Worm (Caenorhabditis elegans) whole organism, young adult: Measurements from ENCODE around the gene sdz-28.

Experiments
- B0019.2 ChIP-seq: fragments of 200-800 bp; sonication (Bioruptor generic); conservative IDR thresholded peaks from 2 replicates; pipeline ENCODE4 v1.3.6; 2022; ENCODE audit warnings: missing genetic modification reagents, missing genetic modification characterization, missing compliant biosample characterization
- F49E8.2 ChIP-seq: sonication (generic microtip); optimal IDR thresholded peaks from 3 replicates; lab custom pipeline; 2017; ENCODE audit warnings: missing genetic modification characterization, mild to moderate bottlenecking, missing compliant biosample characterization, antibody characterized with exemption, moderate library complexity; ENCODE audit not compliant: insufficient read depth
- ama-1 ChIP-seq, 3 experiments: fragments of 150-350 bp in 1 of 3; sonication (generic microtip) in 2 of 3; optimal IDR thresholded peaks; 2 replicates each; lab custom pipeline; 2014 to 2018; ENCODE audit warnings: missing biosample characterization in 2 of 3, missing genetic modification characterization in 2 of 3, missing genetic modification reagents in 2 of 3
- aptf-3 ChIP-seq: fragments of 200-800 bp; sonication (Bioruptor generic); IDR thresholded peaks from 2 replicates; pipeline ENCODE4 v1.3.6; 2022; ENCODE audit warnings: missing genetic modification characterization, missing compliant biosample characterization
- chd-7 ChIP-seq: sonication (generic microtip); optimal IDR thresholded peaks from 2 replicates; lab custom pipeline; 2016; ENCODE audit warnings: mild to moderate bottlenecking, missing genetic modification characterization, moderate library complexity, missing compliant biosample characterization
- hsf-1 ChIP-seq: fragments of 200-800 bp; sonication (Bioruptor generic); IDR thresholded peaks from 2 replicates; pipeline ENCODE4 v1.3.6; 2022; ENCODE audit warnings: missing genetic modification reagents, missing genetic modification characterization, missing compliant biosample characterization
- lsy-27 ChIP-seq: sonication (generic microtip); optimal IDR thresholded peaks from 2 replicates; lab custom pipeline; 2017; ENCODE audit warnings: missing genetic modification characterization, mild to moderate bottlenecking, missing compliant biosample characterization, antibody characterized with exemption, missing genotype, borderline replicate concordance; ENCODE audit not compliant: insufficient read depth
- mcd-1 ChIP-seq: fragments of 200-800 bp; sonication (Bioruptor generic); IDR thresholded peaks from 2 replicates; pipeline ENCODE4 v1.3.6; 2022; ENCODE audit warnings: missing genetic modification reagents, missing genetic modification characterization, missing compliant biosample characterization
- nfya-1 ChIP-seq: sonication (generic microtip); optimal IDR thresholded peaks from 2 replicates; lab custom pipeline; 2017; ENCODE audit warnings: antibody characterized with exemption, missing compliant biosample characterization, missing genetic modification characterization, borderline replicate concordance; ENCODE audit not compliant: insufficient read depth
- pbrm-1 ChIP-seq: fragments of 200-800 bp; sonication (Bioruptor generic); IDR thresholded peaks from 2 replicates; pipeline ENCODE4 v1.3.6; 2022; ENCODE audit warnings: missing genetic modification reagents, missing genetic modification characterization, missing compliant biosample characterization
- rec-8 ChIP-seq, 2 experiments: sonication (generic microtip); optimal IDR thresholded peaks; 2 replicates each; lab custom pipeline; 2016; ENCODE audit warnings: mild to moderate bottlenecking in 2 of 2, missing genetic modification characterization in 2 of 2, missing genetic modification reagents in 2 of 2, missing genotype in 2 of 2, missing biosample characterization in 1 of 2, missing compliant biosample characterization in 1 of 2, moderate library complexity in 1 of 2
- snpc-3.4 ChIP-seq: sonication (generic microtip); optimal IDR thresholded peaks from 2 replicates; lab custom pipeline; 2017; ENCODE audit warnings: missing genetic modification characterization, mild to moderate bottlenecking, missing compliant biosample characterization, antibody characterized with exemption, moderate library complexity, missing genotype, missing genetic modification reagents
- zim-3 ChIP-seq: sonication (generic microtip); optimal IDR thresholded peaks from 2 replicates; lab custom pipeline; 2017; ENCODE audit warnings: mild to moderate bottlenecking, missing genetic modification characterization, moderate library complexity, missing compliant biosample characterization

ce11 chrII:2130770-2131169, at the start of gene sdz-28:
- TF ChIP-seq lsy-27 (tag; lab: Kevin White, UChicago) (no peak), hsf-1 (GFP tag; lab: Robert Waterston, UW) (no peak), snpc-3.4 (tag; lab: Kevin White, UChicago) (no peak), B0019.2 (GFP tag; lab: Robert Waterston, UW) (no peak), rec-8 (tag; optimal IDR thresholded peaks at IDR 0.05; lab: Kevin White, UChicago) (no peak), pbrm-1 (no peak), nfya-1 (tag; lab: Kevin White, UChicago) (no peak), mcd-1 (GFP tag; lab: Robert Waterston, UW) (no peak), ama-1 (optimal IDR thresholded peaks at IDR 0.05; lab: Kevin White, UChicago) (no peak), ama-1 (GFP tag; optimal IDR thresholded peaks at IDR 0.05; lab: Kevin White, UChicago) (no peak), F49E8.2 (tag; lab: Kevin White, UChicago) (no peak), chd-7 (tag; lab: Kevin White, UChicago) (no peak), aptf-3 (GFP tag; lab: Robert Waterston, UW) (no peak), zim-3 (tag; lab: Kevin White, UChicago) (no peak)
